Worm (Caenorhabditis elegans) whole organism, midembryonic: Measurements from ENCODE around the gene K03B8.14.
"Not testable (repeated sequence)": the region's sequence is repeated elsewhere in the genome, so short reads cannot be mapped to it uniquely, and the experiment has no call there.

ENCODE experiments used
- T22C8.4 ChIP-seq: fragments of 200-800 bp; sonication (Bioruptor generic); IDR thresholded peaks from 2 replicates; pipeline ENCODE4 v1.3.6; 2022; ENCODE audit warnings: missing genetic modification characterization, missing compliant biosample characterization
- cog-1 ChIP-seq: sonication (generic microtip); optimal IDR thresholded peaks from 2 replicates; lab custom pipeline; 2016; ENCODE audit warnings: missing genetic modification characterization, missing compliant biosample characterization
- flt-1 ChIP-seq: fragments of 200-800 bp; sonication (Bioruptor generic); IDR thresholded peaks from 2 replicates; pipeline ENCODE4 v1.3.6; 2022; ENCODE audit warnings: missing genetic modification characterization, missing compliant biosample characterization
- klf-2 ChIP-seq: fragments of 200-800 bp; sonication (Bioruptor generic); conservative IDR thresholded peaks from 2 replicates; pipeline ENCODE4 v1.3.6; 2022; ENCODE audit warnings: missing genetic modification reagents, missing genetic modification characterization, missing compliant biosample characterization
- med-1 ChIP-seq: sonication (generic microtip); optimal IDR thresholded peaks from 2 replicates; lab custom pipeline; 2017; ENCODE audit warnings: missing genetic modification characterization, mild to moderate bottlenecking, missing compliant biosample characterization, antibody characterized with exemption, missing genetic modification reagents; ENCODE audit not compliant: insufficient read depth
- ref-1 ChIP-seq: fragments of 200-800 bp; sonication (Bioruptor generic); conservative IDR thresholded peaks from 2 replicates; pipeline ENCODE4 v1.3.6; 2022; ENCODE audit warnings: missing genetic modification reagents, missing genetic modification characterization, missing compliant biosample characterization
- tab-1 ChIP-seq: fragments of 200-800 bp; sonication (Bioruptor generic); IDR thresholded peaks from 2 replicates; pipeline ENCODE4 v1.3.6; 2022; ENCODE audit warnings: missing genetic modification characterization, missing compliant biosample characterization
- ztf-23 ChIP-seq: fragments of 200-800 bp; sonication (Bioruptor generic); IDR thresholded peaks from 2 replicates; pipeline ENCODE4 v1.3.6; 2022; ENCODE audit warnings: missing genetic modification reagents, missing genetic modification characterization, missing compliant biosample characterization
- ztf-29 ChIP-seq: fragments of 200-800 bp; sonication (Bioruptor generic); IDR thresholded peaks from 2 replicates; pipeline ENCODE4 v1.3.6; 2022; ENCODE audit warnings: missing genetic modification reagents, missing genetic modification characterization, missing compliant biosample characterization

K03B8.14 gene

ce11 chrV:11392020-11392419 is 1.7 kb downstream of the K03B8.14 start, which contains the start of gene nas-16:
nas-16 (plus strand) TSS chrV:11392320.
- TF ChIP-seq klf-2 (GFP tag; lab: Robert Waterston, UW) = no peak
- TF ChIP-seq cog-1 (tag; lab: Kevin White, UChicago) = no peak
- no peak for TF ChIP-seq ref-1 (GFP tag; lab: Robert Waterston, UW)
- no peak for TF ChIP-seq flt-1
- no peak for TF ChIP-seq tab-1 (GFP tag; lab: Robert Waterston, UW)
- TF ChIP-seq med-1 (GFP tag; lab: Kevin White, UChicago) = no peak
- no peak for TF ChIP-seq ztf-29 (GFP tag; lab: Robert Waterston, UW)
- TF ChIP-seq T22C8.4 = no peak

ce11 chrV:11395024-11395423 is 4.7 kb downstream of the K03B8.14 start, which contains the start of gene K03B8.4:
K03B8.4 (minus strand) TSS chrV:11395124.
- not testable (repeated sequence) for TF ChIP-seq cog-1 (tag; lab: Kevin White, UChicago); ztf-23 (GFP tag; lab: Robert Waterston, UW); T22C8.4

- not testable (repeated sequence) for TF ChIP-seq T22C8.4; ztf-23 (GFP tag; lab: Robert Waterston, UW); ztf-29 (GFP tag; lab: Robert Waterston, UW)
Measured at ce11 chrV:11396134-11396533, 5.8 kb downstream of the K03B8.14 start, which contains the start of gene nas-18. nas-18 (plus strand) TSS chrV:11396434.

- no peak for TF ChIP-seq ztf-23 (GFP tag; lab: Robert Waterston, UW)
- TF ChIP-seq ref-1 (GFP tag; lab: Robert Waterston, UW) = no peak
- no peak for TF ChIP-seq flt-1
- no peak for TF ChIP-seq T22C8.4
- no peak for TF ChIP-seq cog-1 (tag; lab: Kevin White, UChicago)
- no peak for TF ChIP-seq klf-2 (GFP tag; lab: Robert Waterston, UW)
- no peak for TF ChIP-seq tab-1 (GFP tag; lab: Robert Waterston, UW)
- no peak for TF ChIP-seq ztf-29 (GFP tag; lab: Robert Waterston, UW)
- TF ChIP-seq med-1 (GFP tag; lab: Kevin White, UChicago) = no peak
Measured at ce11 chrV:11398616-11399015, 8.3 kb downstream of the K03B8.14 start, which contains the start of gene nas-17. nas-17 (plus strand) TSS chrV:11398916.

ce11 chrV:11402610-11403009 is 12.3 kb downstream of the K03B8.14 start, which contains the start of gene nas-19:
nas-19 (minus strand) TSS chrV:11402710.
- TF ChIP-seq klf-2 (GFP tag; lab: Robert Waterston, UW) (no peak), ref-1 (GFP tag; lab: Robert Waterston, UW) (no peak), flt-1 (no peak), ztf-23 (GFP tag; lab: Robert Waterston, UW) (no peak), tab-1 (GFP tag; lab: Robert Waterston, UW) (no peak), T22C8.4 (no peak), cog-1 (tag; lab: Kevin White, UChicago) (no peak), med-1 (GFP tag; lab: Kevin White, UChicago) (no peak), ztf-29 (GFP tag; lab: Robert Waterston, UW) (no peak)

- no peak for TF ChIP-seq ztf-29 (GFP tag; lab: Robert Waterston, UW)
- TF ChIP-seq cog-1 (tag; lab: Kevin White, UChicago) = no peak
- no peak for TF ChIP-seq med-1 (GFP tag; lab: Kevin White, UChicago)
- TF ChIP-seq ref-1 (GFP tag; lab: Robert Waterston, UW) = no peak
- no peak for TF ChIP-seq tab-1 (GFP tag; lab: Robert Waterston, UW)
Measured at ce11 chrV:11403059-11403458, 12.8 kb downstream of the K03B8.14 start.

- no peak for TF ChIP-seq ztf-29 (GFP tag; lab: Robert Waterston, UW)
- TF ChIP-seq tab-1 (GFP tag; lab: Robert Waterston, UW) = no peak
- TF ChIP-seq cog-1 (tag; lab: Kevin White, UChicago) = no peak
- TF ChIP-seq ztf-23 (GFP tag; lab: Robert Waterston, UW) = no peak
- no peak for TF ChIP-seq med-1 (GFP tag; lab: Kevin White, UChicago)
- no peak for TF ChIP-seq flt-1
- no peak for TF ChIP-seq klf-2 (GFP tag; lab: Robert Waterston, UW)
- TF ChIP-seq T22C8.4 = no peak
- no peak for TF ChIP-seq ref-1 (GFP tag; lab: Robert Waterston, UW)
Measured at ce11 chrV:11403702-11404101, 13.4 kb downstream of the K03B8.14 start.

- TF ChIP-seq flt-1 (no peak), tab-1 (GFP tag; lab: Robert Waterston, UW) (no peak), ztf-23 (GFP tag; lab: Robert Waterston, UW) (no peak), ref-1 (GFP tag; lab: Robert Waterston, UW) (no peak), T22C8.4 (no peak), klf-2 (GFP tag; lab: Robert Waterston, UW) (no peak), ztf-29 (GFP tag; lab: Robert Waterston, UW) (no peak), cog-1 (tag; lab: Kevin White, UChicago) (no peak), med-1 (GFP tag; lab: Kevin White, UChicago) (no peak)
Measured at ce11 chrV:11407251-11407650, 16.9 kb downstream of the K03B8.14 start, which contains the start of gene K03B8.6. K03B8.6 (plus strand) TSS chrV:11407584.

- no peak for TF ChIP-seq med-1 (GFP tag; lab: Kevin White, UChicago)
- TF ChIP-seq tab-1 (GFP tag; lab: Robert Waterston, UW) = no peak
- TF ChIP-seq flt-1 = no peak
- no peak for TF ChIP-seq klf-2 (GFP tag; lab: Robert Waterston, UW)
- TF ChIP-seq ztf-23 (GFP tag; lab: Robert Waterston, UW) = no peak
- TF ChIP-seq cog-1 (tag; lab: Kevin White, UChicago) = no peak
- TF ChIP-seq ztf-29 (GFP tag; lab: Robert Waterston, UW) = no peak
- no peak for TF ChIP-seq ref-1 (GFP tag; lab: Robert Waterston, UW)
- TF ChIP-seq T22C8.4 = no peak
Measured at ce11 chrV:11410902-11411561, 20.7 kb downstream of the K03B8.14 start, which contains the start of the genes K03B8.8 and grl-3. K03B8.8 (minus strand) TSS chrV:11411002. grl-3 (plus strand) TSS chrV:11411511.
